Fruit fly (Drosophila melanogaster) whole organism, embryonic: ENCODE results near the gene CG34057.

ENCODE experiments used
- Antp ChIP-seq: fragments of 200-800 bp; sonication (Bioruptor generic); optimal IDR thresholded peaks from 3 replicates; lab custom pipeline; 2016; ENCODE audit warnings: missing biosample characterization, missing genetic modification characterization
- Atf3 ChIP-seq: fragments of 200-800 bp; sonication (Bioruptor generic); optimal IDR thresholded peaks from 3 replicates; lab custom pipeline; 2016; ENCODE audit warnings: missing biosample characterization, missing genetic modification characterization
- Awh ChIP-seq: fragments of 200-800 bp; sonication (Bioruptor generic); IDR thresholded peaks from 2 replicates; pipeline ENCODE4, ENCODE4 v1.3.6; 2022; ENCODE audit warnings: missing biosample characterization, missing genetic modification characterization
- B-H2 ChIP-seq: fragments of 200-800 bp; sonication (Bioruptor generic); optimal IDR thresholded peaks from 2 replicates; lab custom pipeline; 2018; ENCODE audit warnings: missing biosample characterization, mild to moderate bottlenecking, missing genetic modification characterization
- CG10147 ChIP-seq: fragments of 200-800 bp; sonication (Bioruptor generic); optimal IDR thresholded peaks from 2 replicates; lab custom pipeline; 2019; ENCODE audit warnings: missing biosample characterization, mild to moderate bottlenecking, missing genetic modification characterization, moderate library complexity
- CG10654 ChIP-seq: fragments of 200-800 bp; sonication (Bioruptor generic); optimal IDR thresholded peaks from 2 replicates; lab custom pipeline; 2016; ENCODE audit warnings: missing biosample characterization, missing genetic modification characterization
- CG12769 ChIP-seq: fragments of 200-800 bp; sonication (Bioruptor generic); optimal IDR thresholded peaks from 2 replicates; lab custom pipeline; 2019; ENCODE audit warnings: missing biosample characterization, mild to moderate bottlenecking, missing genetic modification characterization, moderate library complexity
- CG14667 ChIP-seq: fragments of 200-800 bp; sonication (Bioruptor generic); IDR thresholded peaks from 2 replicates; pipeline ENCODE4 v1.3.6; 2022; ENCODE audit warnings: missing biosample characterization, missing genetic modification characterization
- CG17328 ChIP-seq: fragments of 200-800 bp; sonication (Bioruptor generic); IDR thresholded peaks from 2 replicates; pipeline ENCODE4 v1.3.6; 2022; ENCODE audit warnings: missing biosample characterization, missing genetic modification characterization
- CG18476 ChIP-seq: fragments of 200-800 bp; sonication (Bioruptor generic); optimal IDR thresholded peaks from 2 replicates; lab custom pipeline; 2016; ENCODE audit warnings: missing biosample characterization, mild to moderate bottlenecking, missing genetic modification characterization
- CG18764 ChIP-seq: fragments of 200-800 bp; sonication (Bioruptor generic); optimal IDR thresholded peaks from 3 replicates; lab custom pipeline; 2016; ENCODE audit warnings: missing biosample characterization, missing genetic modification characterization
- CG2202 ChIP-seq: fragments of 200-800 bp; sonication (Bioruptor generic); optimal IDR thresholded peaks from 2 replicates; lab custom pipeline; 2018; ENCODE audit warnings: missing biosample characterization, mild to moderate bottlenecking, missing genetic modification characterization
- CG2875 ChIP-seq: fragments of 200-800 bp; sonication (Bioruptor generic); optimal IDR thresholded peaks from 2 replicates; lab custom pipeline; 2017; ENCODE audit warnings: missing biosample characterization, mild to moderate bottlenecking, missing genetic modification characterization, missing genetic modification reagents
- CG30403 ChIP-seq: fragments of 200-800 bp; sonication (Bioruptor generic); optimal IDR thresholded peaks from 3 replicates; lab custom pipeline; 2016; ENCODE audit warnings: missing biosample characterization, missing genetic modification characterization
- CG3281 ChIP-seq: fragments of 200-800 bp; sonication (Bioruptor generic); optimal IDR thresholded peaks from 3 replicates; lab custom pipeline; 2017; ENCODE audit warnings: missing biosample characterization, mild to moderate bottlenecking, missing genetic modification characterization
- CG6254 ChIP-seq: fragments of 200-800 bp; sonication (Bioruptor generic); optimal IDR thresholded peaks from 3 replicates; lab custom pipeline; 2017; ENCODE audit warnings: mild to moderate bottlenecking, missing biosample characterization, missing genetic modification reagents, missing genetic modification characterization
- CG6683 ChIP-seq: fragments of 200-800 bp; sonication (Bioruptor generic); optimal IDR thresholded peaks from 2 replicates; lab custom pipeline; 2017; ENCODE audit warnings: missing biosample characterization, mild to moderate bottlenecking, missing genetic modification characterization, missing genetic modification reagents
- CG6854 ChIP-seq: fragments of 200-800 bp; sonication (Bioruptor generic); optimal IDR thresholded peaks from 3 replicates; lab custom pipeline; 2017; ENCODE audit warnings: missing biosample characterization, mild to moderate bottlenecking, missing genetic modification characterization
- CG8290 ChIP-seq, 3 experiments: fragments of 200-800 bp; sonication (Bioruptor generic); optimal IDR thresholded peaks; 2 replicates each; lab custom pipeline; 2016 to 2019; ENCODE audit warnings: missing biosample characterization in 3 of 3, missing genetic modification characterization in 3 of 3, mild to moderate bottlenecking in 2 of 3, moderate library complexity in 1 of 3
- CG8924 ChIP-seq: fragments of 200-800 bp; optimal IDR thresholded peaks from 3 replicates; lab custom pipeline; 2019; ENCODE audit warnings: missing biosample characterization, mild to moderate bottlenecking, missing genetic modification characterization, moderate library complexity
- CkIIα-i1 ChIP-seq: fragments of 200-800 bp; sonication (Bioruptor generic); IDR thresholded peaks from 2 replicates; pipeline ENCODE4 v1.3.6; 2022; ENCODE audit warnings: missing biosample characterization, missing genetic modification characterization
- Dref ChIP-seq: fragments of 200-800 bp; sonication (Bioruptor generic); IDR thresholded peaks from 2 replicates; pipeline ENCODE4 v1.3.6; 2022; ENCODE audit warnings: missing biosample characterization, missing genetic modification characterization
- Fer1 ChIP-seq: fragments of 200-800 bp; sonication (Bioruptor generic); optimal IDR thresholded peaks from 2 replicates; lab custom pipeline; 2017; ENCODE audit warnings: missing biosample characterization, mild to moderate bottlenecking, missing genetic modification characterization
- Hey ChIP-seq: fragments of 200-800 bp; sonication (Bioruptor generic); optimal IDR thresholded peaks from 3 replicates; lab custom pipeline; 2018; ENCODE audit warnings: missing biosample characterization, mild to moderate bottlenecking, missing genetic modification characterization
- Hr3 ChIP-seq: fragments of 200-800 bp; sonication (Bioruptor generic); optimal IDR thresholded peaks from 3 replicates; lab custom pipeline; 2016; ENCODE audit warnings: missing biosample characterization, missing genetic modification characterization
- Lhr ChIP-seq: fragments of 200-800 bp; sonication (Bioruptor generic); optimal IDR thresholded peaks from 3 replicates; lab custom pipeline; 2017; ENCODE audit warnings: mild to moderate bottlenecking, missing biosample characterization, missing genetic modification reagents, missing genetic modification characterization
- Myb ChIP-seq: fragments of 200-800 bp; sonication (Bioruptor generic); optimal IDR thresholded peaks from 2 replicates; lab custom pipeline; 2016; ENCODE audit warnings: missing biosample characterization, missing genetic modification characterization
- Nf-YB ChIP-seq: fragments of 200-800 bp; sonication (Bioruptor generic); optimal IDR thresholded peaks from 3 replicates; lab custom pipeline; 2019; ENCODE audit warnings: missing biosample characterization, mild to moderate bottlenecking, missing genetic modification characterization, moderate library complexity
- PHDP ChIP-seq: fragments of 200-800 bp; sonication (Bioruptor generic); optimal IDR thresholded peaks from 3 replicates; lab custom pipeline; 2018; ENCODE audit warnings: missing biosample characterization, mild to moderate bottlenecking, missing genetic modification characterization, moderate library complexity
- Six4 ChIP-seq: fragments of 200-800 bp; sonication (Bioruptor generic); optimal IDR thresholded peaks from 2 replicates; lab custom pipeline; 2016; ENCODE audit warnings: missing biosample characterization, missing genetic modification characterization
- Stat92E ChIP-seq, 3 experiments: fragments of >200 bp in 2 of 3; fragments of 200-800 bp in 1 of 3; sonication (Bioruptor generic) in 1 of 3; optimal IDR thresholded peaks; 2 replicates each; lab custom pipeline; 2017 to 2019; ENCODE audit warnings: missing biosample characterization in 3 of 3, missing genetic modification characterization in 3 of 3, mild to moderate bottlenecking in 1 of 3, moderate library complexity in 1 of 3
- Tbp ChIP-seq: fragments of >200 bp; optimal IDR thresholded peaks from 2 replicates; lab custom pipeline; 2018; ENCODE audit warnings: missing biosample characterization, missing genetic modification characterization
- Vsx1 ChIP-seq: fragments of 200-800 bp; sonication (Bioruptor generic); optimal IDR thresholded peaks from 2 replicates; lab custom pipeline; 2017; ENCODE audit warnings: missing biosample characterization, mild to moderate bottlenecking, missing genetic modification characterization, missing genetic modification reagents
- ap ChIP-seq: fragments of 200-800 bp; sonication (Bioruptor generic); IDR thresholded peaks from 2 replicates; pipeline ENCODE4 v1.3.6; 2022; ENCODE audit warnings: missing biosample characterization, missing genetic modification characterization
- ase ChIP-seq: fragments of 200-800 bp; sonication (Bioruptor generic); IDR thresholded peaks from 3 replicates; pipeline ENCODE4 v1.3.6; 2022; ENCODE audit warnings: missing biosample characterization, missing genetic modification characterization
- ci ChIP-seq: fragments of 200-800 bp; sonication (Bioruptor generic); IDR thresholded peaks from 3 replicates; pipeline ENCODE4 v1.3.6; 2022; ENCODE audit warnings: missing biosample characterization, missing genetic modification characterization
- da ChIP-seq: fragments of 200-800 bp; sonication (Bioruptor generic); optimal IDR thresholded peaks from 2 replicates; lab custom pipeline; 2016; ENCODE audit warnings: missing biosample characterization, missing genetic modification characterization
- ems ChIP-seq: fragments of 200-800 bp; sonication (Bioruptor generic); optimal IDR thresholded peaks from 3 replicates; lab custom pipeline; 2016; ENCODE audit warnings: missing biosample characterization, missing genetic modification characterization
- ewg ChIP-seq: fragments of 200-800 bp; sonication (Bioruptor generic); optimal IDR thresholded peaks from 3 replicates; lab custom pipeline; 2017; ENCODE audit warnings: mild to moderate bottlenecking, missing biosample characterization, missing genetic modification reagents, missing genetic modification characterization
- gem ChIP-seq: fragments of 200-800 bp; sonication (Bioruptor generic); optimal IDR thresholded peaks from 2 replicates; lab custom pipeline; 2019; ENCODE audit warnings: missing biosample characterization, mild to moderate bottlenecking, missing genetic modification characterization, moderate library complexity
- hbn ChIP-seq: fragments of 200-800 bp; sonication (Bioruptor generic); IDR thresholded peaks from 2 replicates; pipeline ENCODE4 v1.3.6; 2022; ENCODE audit warnings: missing biosample characterization, missing genetic modification characterization; ENCODE audit not compliant: partially characterized antibody
- insv ChIP-seq, 2 experiments: fragments of 200-800 bp; sonication (Bioruptor generic); optimal IDR thresholded peaks; 3 replicates each; lab custom pipeline; 2016 to 2018; ENCODE audit warnings: missing biosample characterization in 2 of 2, missing genetic modification characterization in 2 of 2
- jigr1 ChIP-seq: fragments of 200-800 bp; sonication (Bioruptor generic); IDR thresholded peaks from 3 replicates; pipeline ENCODE4 v1.3.6; 2022; ENCODE audit warnings: missing biosample characterization, missing genetic modification characterization
- luna ChIP-seq: fragments of 200-800 bp; sonication (Bioruptor generic); optimal IDR thresholded peaks from 2 replicates; lab custom pipeline; 2016; ENCODE audit warnings: missing biosample characterization, missing genetic modification characterization
- nerfin-1 ChIP-seq: fragments of 200-800 bp; sonication (Bioruptor generic); optimal IDR thresholded peaks from 3 replicates; lab custom pipeline; 2019; ENCODE audit warnings: missing biosample characterization, mild to moderate bottlenecking, missing genetic modification characterization, moderate library complexity
- odd ChIP-seq: fragments of 200-800 bp; sonication (Bioruptor generic); optimal IDR thresholded peaks from 2 replicates; lab custom pipeline; 2017; ENCODE audit warnings: missing biosample characterization, mild to moderate bottlenecking, missing genetic modification characterization
- pb ChIP-seq: fragments of 200-800 bp; sonication (Bioruptor generic); optimal IDR thresholded peaks from 3 replicates; lab custom pipeline; 2016; ENCODE audit warnings: missing biosample characterization, missing genetic modification characterization
- pnt ChIP-seq: fragments of 200-800 bp; sonication (Bioruptor generic); optimal IDR thresholded peaks from 3 replicates; lab custom pipeline; 2016; ENCODE audit warnings: missing biosample characterization, missing genetic modification characterization
- scrt ChIP-seq: fragments of 200-800 bp; sonication (Bioruptor generic); optimal IDR thresholded peaks from 2 replicates; lab custom pipeline; 2018; ENCODE audit warnings: missing biosample characterization, mild to moderate bottlenecking, missing genetic modification characterization, moderate library complexity
- sob ChIP-seq: fragments of 200-800 bp; sonication (Bioruptor generic); IDR thresholded peaks from 2 replicates; pipeline ENCODE4 v1.3.6; 2022; ENCODE audit warnings: missing biosample characterization, missing genetic modification characterization
- usp ChIP-seq: fragments of >200 bp; optimal IDR thresholded peaks from 2 replicates; lab custom pipeline; 2017; ENCODE audit warnings: missing biosample characterization, missing genetic modification characterization

Gene CG34057

DNA sequence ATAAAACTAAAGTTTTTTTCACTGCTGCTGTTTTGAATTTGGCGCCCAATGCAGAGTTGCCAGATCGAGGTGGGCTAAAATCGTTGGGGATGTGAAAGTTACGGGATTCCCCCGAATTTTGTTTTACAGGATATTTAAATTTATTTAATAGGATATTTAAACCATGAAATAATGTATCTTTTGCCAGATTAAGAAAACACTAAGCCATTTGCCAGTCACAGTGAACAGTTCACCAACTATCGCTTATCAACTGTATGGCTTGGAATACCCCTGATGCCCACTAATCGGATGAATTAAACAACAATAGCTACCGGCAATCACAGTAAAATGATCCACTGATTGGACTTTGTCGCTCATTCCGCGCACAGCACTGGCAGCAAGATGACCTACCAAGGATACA is 46.1 kb upstream of the CG34057 start, which contains the start of gene Dci (continued):
- no peak for TF ChIP-seq B-H2
- no peak for TF ChIP-seq CG12769 (tag; lab: Kevin White, UChicago)
- peak; percentile 72 for TF ChIP-seq CG17328
- TF ChIP-seq Tbp (GFP tag; lab: Kevin White, UChicago), result no peak
- TF ChIP-seq Stat92E (GFP tag; optimal IDR thresholded peaks at IDR 0.05; lab: Kevin White, UChicago), result no peak
- TF ChIP-seq Myb (GFP tag; lab: Kevin White, UChicago), result peak; percentile 10
- peak; percentile 55 for TF ChIP-seq CG14667
- TF ChIP-seq ems (GFP tag; lab: Kevin White, UChicago), result peak; percentile 60
- no peak for TF ChIP-seq nerfin-1 (tag; lab: Kevin White, UChicago)
- TF ChIP-seq Dref, result peak; percentile 47
- peak; percentile 65 for TF ChIP-seq Antp
- TF ChIP-seq CG8924, result peak; percentile 58
- peak; percentile 27 for TF ChIP-seq Lhr
- no peak for TF ChIP-seq odd (GFP tag; lab: Kevin White, UChicago)
- no peak for TF ChIP-seq Vsx1 (GFP tag; lab: Kevin White, UChicago)
- no peak for TF ChIP-seq CG8290 (GFP tag; optimal IDR thresholded peaks at IDR 0.05; lab: Kevin White, UChicago)
- no peak for TF ChIP-seq CG8290 (tag; optimal IDR thresholded peaks at IDR 0.05; lab: Kevin White, UChicago)
- peak; percentile 58 for TF ChIP-seq ap (GFP tag; lab: Robert Waterston, UW)
- no peak for TF ChIP-seq luna (GFP tag; lab: Kevin White, UChicago)
- TF ChIP-seq CG30403 (GFP tag; lab: Kevin White, UChicago), result peak; percentile 85
- no peak for TF ChIP-seq CG10147
- no peak for TF ChIP-seq scrt (GFP tag; lab: Kevin White, UChicago)
- peak; percentile 20 for TF ChIP-seq da
- peak; percentile 82 for TF ChIP-seq gem (tag; lab: Kevin White, UChicago)
- TF ChIP-seq CG2875 (GFP tag; lab: Kevin White, UChicago), result peak; percentile 16
- peak; percentile 48 for TF ChIP-seq CG18764
- TF ChIP-seq pb, result no peak
- TF ChIP-seq ewg (GFP tag; lab: Kevin White, UChicago), result peak; percentile 46
- TF ChIP-seq Atf3 (GFP tag; lab: Kevin White, UChicago), result peak; percentile 57
- no peak for TF ChIP-seq CkIIα-i1 (GFP tag; lab: Robert Waterston, UW)
- TF ChIP-seq CG2202 (tag; lab: Kevin White, UChicago), result peak; percentile 14
- TF ChIP-seq hbn (GFP tag; lab: Robert Waterston, UW), result peak; percentile 89
- TF ChIP-seq Hr3, result peak; percentile 76
- peak; percentile 79 for TF ChIP-seq sob (GFP tag; lab: Robert Waterston, UW)
- TF ChIP-seq Hey (tag; lab: Kevin White, UChicago), result no peak
- TF ChIP-seq jigr1, result peak; percentile 48; the same call in 1 of the 3 replicates
- no peak for TF ChIP-seq CG6254 (GFP tag; lab: Kevin White, UChicago)
- peak; percentile 57 for TF ChIP-seq Awh
- no peak for TF ChIP-seq CG6683 (GFP tag; lab: Kevin White, UChicago)
- peak; percentile 62 for TF ChIP-seq pnt (GFP tag; lab: Kevin White, UChicago)
- TF ChIP-seq Nf-YB (GFP tag; lab: Kevin White, UChicago), result no peak
- peak; percentile 62 for TF ChIP-seq ase (GFP tag; lab: Robert Waterston, UW)
- TF ChIP-seq CG6854, result no peak
- no peak for TF ChIP-seq Fer1 (GFP tag; lab: Kevin White, UChicago)
- TF ChIP-seq Six4 (GFP tag; lab: Kevin White, UChicago), result peak; percentile 12
- TF ChIP-seq CG18476 (GFP tag; lab: Kevin White, UChicago), result no peak
- no peak for TF ChIP-seq usp (GFP tag; lab: Kevin White, UChicago)
- TF ChIP-seq CG10654, result peak; percentile 75
- peak; percentile 41 for TF ChIP-seq CG3281 (GFP tag; lab: Kevin White, UChicago)
- TF ChIP-seq insv (GFP tag; optimal IDR thresholded peaks at IDR 0.05; lab: Kevin White, UChicago), result peak in 1 of 2 experiments; percentile 64
- peak; percentile 81 for TF ChIP-seq ci (GFP tag; lab: Robert Waterston, UW)
- no peak for TF ChIP-seq PHDP (tag; lab: Kevin White, UChicago)
